Fruit fly (Drosophila melanogaster): Measurements from ENCODE around the gene w.

DNA sequence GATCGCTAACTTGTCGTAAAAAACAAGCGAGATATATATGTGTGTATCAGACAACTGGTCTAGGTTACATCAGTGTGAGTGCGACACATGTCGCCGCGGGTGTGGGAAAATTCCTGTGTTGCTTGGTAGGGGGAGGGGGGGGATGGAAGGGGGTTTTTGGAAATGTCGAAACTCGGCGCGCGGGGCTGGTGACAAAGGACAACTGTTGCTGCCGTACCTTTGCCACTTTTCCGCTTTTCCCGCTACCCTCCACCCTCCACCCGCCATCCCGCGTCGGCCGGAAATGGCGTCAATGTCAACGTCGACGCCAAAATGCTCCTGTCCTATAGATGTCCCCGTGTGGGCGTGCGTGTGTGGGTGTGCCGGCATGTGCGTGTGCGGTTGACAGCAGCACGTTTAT, 6.7 kb upstream of the w start:
- no peak for TF ChIP-seq Eip93F (GFP tag; optimal IDR thresholded peaks at IDR 0.05)
- no peak for TF ChIP-seq CG11902 (GFP tag; optimal IDR thresholded peaks at IDR 0.05)
- TF ChIP-seq CG7368 (GFP tag; optimal IDR thresholded peaks at IDR 0.05), result no peak
- no peak for TF ChIP-seq vri (GFP tag; optimal IDR thresholded peaks at IDR 0.05)

Data from whole organism, prepupa.